Worm (Caenorhabditis elegans) whole organism, late embryonic: Measurements from ENCODE around the gene F25B5.6.

Source experiments
- ama-1 ChIP-seq: fragments of 150-350 bp; optimal IDR thresholded peaks from 2 replicates; lab custom pipeline; 2014
- npax-4 ChIP-seq: sonication (generic microtip); optimal IDR thresholded peaks from 2 replicates; lab custom pipeline; 2016; ENCODE audit warnings: missing genetic modification characterization, missing compliant biosample characterization
- pqm-1 ChIP-seq: sonication (generic microtip); optimal IDR thresholded peaks from 2 replicates; lab custom pipeline; 2016; ENCODE audit warnings: missing genetic modification characterization, missing compliant biosample characterization
- unc-55 ChIP-seq: sonication (generic microtip); optimal IDR thresholded peaks from 2 replicates; lab custom pipeline; 2017; ENCODE audit warnings: missing biosample characterization, missing genetic modification reagents, missing genetic modification characterization

- TF ChIP-seq pqm-1 (tag; lab: Kevin White, UChicago), result no peak
- TF ChIP-seq unc-55 (GFP tag; lab: Kevin White, UChicago), result no peak
- TF ChIP-seq ama-1 (lab: Kevin White, UChicago), result no peak
- TF ChIP-seq npax-4, result no peak
These were observed 34.3 kb upstream of the F25B5.6 start for ce11 chrIII:5982753-5983390.
